Fruit fly (Drosophila melanogaster) whole organism, embryonic: Measurements from ENCODE around the gene ClC-c.
A peak's percentile ranks its signal among the peaks of the same experiment; 100 is the strongest.

ENCODE experiments used
- Adf1 ChIP-seq: fragments of 200-800 bp; sonication (Bioruptor generic); IDR thresholded peaks from 2 replicates; pipeline ENCODE4 v1.3.6; 2022; ENCODE audit warnings: missing biosample characterization, missing genetic modification characterization
- Bteb2 ChIP-seq: fragments of 200-800 bp; sonication (Bioruptor generic); optimal IDR thresholded peaks from 2 replicates; lab custom pipeline; 2016; ENCODE audit warnings: missing biosample characterization, missing genetic modification characterization
- CG11398 ChIP-seq: fragments of 200-800 bp; sonication (Bioruptor generic); optimal IDR thresholded peaks from 2 replicates; lab custom pipeline; 2016; ENCODE audit warnings: missing biosample characterization, missing genetic modification characterization
- CG11560 ChIP-seq: fragments of 200-800 bp; sonication (Bioruptor generic); IDR thresholded peaks from 3 replicates; pipeline ENCODE4 v1.3.6; 2022; ENCODE audit warnings: missing biosample characterization, missing genetic modification characterization
- CG11696 ChIP-seq: fragments of 200-800 bp; sonication (Bioruptor generic); IDR thresholded peaks from 2 replicates; pipeline ENCODE4 v1.3.6; 2022; ENCODE audit warnings: missing biosample characterization, missing genetic modification characterization
- CG12071 ChIP-seq: fragments of 200-800 bp; sonication (Bioruptor generic); optimal IDR thresholded peaks from 3 replicates; lab custom pipeline; 2018; ENCODE audit warnings: missing biosample characterization, mild to moderate bottlenecking, missing genetic modification characterization
- CG14860 ChIP-seq: fragments of 200-800 bp; sonication (Bioruptor generic); IDR thresholded peaks from 3 replicates; pipeline ENCODE4 v1.3.6; 2022; ENCODE audit warnings: missing biosample characterization, missing genetic modification characterization; ENCODE audit not compliant: partially characterized antibody
- CG14965 ChIP-seq: fragments of 200-800 bp; sonication (Bioruptor generic); optimal IDR thresholded peaks from 2 replicates; lab custom pipeline; 2016; ENCODE audit warnings: missing biosample characterization, missing genetic modification characterization, borderline replicate concordance
- CG16779 ChIP-seq: fragments of 200-800 bp; sonication (Bioruptor generic); IDR thresholded peaks from 2 replicates; pipeline ENCODE4 v1.3.6; 2022; ENCODE audit warnings: missing biosample characterization, missing genetic modification characterization
- CG2116 ChIP-seq: fragments of 200-800 bp; sonication (Bioruptor generic); optimal IDR thresholded peaks from 3 replicates; lab custom pipeline; 2018; ENCODE audit warnings: missing biosample characterization, mild to moderate bottlenecking, missing genetic modification characterization
- CG2199 ChIP-seq: fragments of 200-800 bp; sonication (Bioruptor generic); IDR thresholded peaks from 3 replicates; pipeline ENCODE4 v1.3.6; 2022; ENCODE audit warnings: missing biosample characterization, missing genetic modification characterization
- CG3995 ChIP-seq: fragments of 200-800 bp; sonication (Bioruptor generic); optimal IDR thresholded peaks from 3 replicates; lab custom pipeline; 2016; ENCODE audit warnings: missing biosample characterization, missing genetic modification characterization
- CG7271 ChIP-seq: fragments of 200-800 bp; sonication (Bioruptor generic); optimal IDR thresholded peaks from 2 replicates; lab custom pipeline; 2018; ENCODE audit warnings: missing biosample characterization, mild to moderate bottlenecking, missing genetic modification characterization, moderate library complexity
- CG7928 ChIP-seq: fragments of 200-800 bp; sonication (Bioruptor generic); optimal IDR thresholded peaks from 2 replicates; lab custom pipeline; 2017; ENCODE audit warnings: missing biosample characterization, mild to moderate bottlenecking, missing genetic modification characterization
- CG8765 ChIP-seq: fragments of 200-800 bp; sonication (Bioruptor generic); IDR thresholded peaks from 2 replicates; pipeline ENCODE4 v1.3.6; 2022; ENCODE audit warnings: missing biosample characterization, missing genetic modification characterization
- CG9215 ChIP-seq: fragments of 200-800 bp; sonication (Bioruptor generic); IDR thresholded peaks from 2 replicates; pipeline ENCODE4 v1.3.6; 2022; ENCODE audit warnings: missing biosample characterization, missing genetic modification characterization
- CHES-1-like ChIP-seq: fragments of 200-800 bp; sonication (Bioruptor generic); optimal IDR thresholded peaks from 2 replicates; lab custom pipeline; 2016; ENCODE audit warnings: missing biosample characterization, missing genetic modification characterization
- Doc3 ChIP-seq: fragments of 200-800 bp; sonication (Bioruptor generic); IDR thresholded peaks from 3 replicates; pipeline ENCODE4 v1.3.6; 2022; ENCODE audit warnings: missing biosample characterization, missing genetic modification characterization; ENCODE audit not compliant: partially characterized antibody
- Eip74EF ChIP-seq, 2 experiments: fragments of 200-800 bp in 1 of 2; fragments of >200 bp in 1 of 2; sonication (Bioruptor generic) in 1 of 2; optimal IDR thresholded peaks; 2 replicates each; lab custom pipeline; 2017 to 2019; ENCODE audit warnings: missing biosample characterization in 2 of 2, missing genetic modification characterization in 2 of 2, mild to moderate bottlenecking in 1 of 2, moderate library complexity in 1 of 2
- HLH4C ChIP-seq: fragments of 200-800 bp; sonication (Bioruptor generic); IDR thresholded peaks from 3 replicates; pipeline ENCODE4 v1.3.6; 2022; ENCODE audit warnings: missing biosample characterization, missing genetic modification characterization; ENCODE audit not compliant: partially characterized antibody
- Hand ChIP-seq: fragments of 200-800 bp; sonication (Bioruptor generic); optimal IDR thresholded peaks from 2 replicates; lab custom pipeline; 2017; ENCODE audit warnings: mild to moderate bottlenecking, missing biosample characterization, missing genetic modification reagents, missing genetic modification characterization
- Neu2 ChIP-seq: fragments of 200-800 bp; sonication (Bioruptor generic); optimal IDR thresholded peaks from 3 replicates; lab custom pipeline; 2016; ENCODE audit warnings: missing biosample characterization, missing genetic modification characterization, borderline replicate concordance
- Poxn ChIP-seq: fragments of 200-800 bp; sonication (Bioruptor generic); IDR thresholded peaks from 2 replicates; pipeline ENCODE4 v1.3.6; 2022; ENCODE audit warnings: missing biosample characterization, missing genetic modification characterization
- Taf1 ChIP-seq: fragments of 200-800 bp; sonication (Bioruptor generic); IDR thresholded peaks from 2 replicates; pipeline ENCODE4 v1.3.6; 2022; ENCODE audit warnings: missing biosample characterization, missing genetic modification characterization
- Trl ChIP-seq, 3 experiments: fragments of >200 bp in 2 of 3; fragments of 200-800 bp in 1 of 3; sonication (Bioruptor generic) in 1 of 3; optimal IDR thresholded peaks; 2 replicates in 1 of 3; 3 replicates in 2 of 3; lab custom pipeline; 2016 to 2017; ENCODE audit warnings: missing biosample characterization in 1 of 3, missing genetic modification characterization in 1 of 3
- ab ChIP-seq: fragments of 200-800 bp; sonication (Bioruptor generic); optimal IDR thresholded peaks from 2 replicates; lab custom pipeline; 2016; ENCODE audit warnings: missing biosample characterization, missing genetic modification characterization
- ac ChIP-seq: fragments of 200-800 bp; sonication (Bioruptor generic); optimal IDR thresholded peaks from 3 replicates; lab custom pipeline; 2017; ENCODE audit warnings: missing biosample characterization, mild to moderate bottlenecking, missing genetic modification characterization
- ase ChIP-seq: fragments of 200-800 bp; sonication (Bioruptor generic); IDR thresholded peaks from 3 replicates; pipeline ENCODE4 v1.3.6; 2022; ENCODE audit warnings: missing biosample characterization, missing genetic modification characterization
- ato ChIP-seq: fragments of 200-800 bp; sonication (Bioruptor generic); IDR thresholded peaks from 2 replicates; pipeline ENCODE4 v1.3.6; 2022; ENCODE audit warnings: missing biosample characterization, missing genetic modification characterization; ENCODE audit not compliant: partially characterized antibody
- cas ChIP-seq: fragments of 200-800 bp; sonication (Bioruptor generic); IDR thresholded peaks from 2 replicates; pipeline ENCODE4 v1.3.6; 2022; ENCODE audit warnings: missing biosample characterization, missing genetic modification characterization
- caup ChIP-seq: fragments of 200-800 bp; sonication (Bioruptor generic); optimal IDR thresholded peaks from 3 replicates; lab custom pipeline; 2017; ENCODE audit warnings: missing biosample characterization, mild to moderate bottlenecking, missing genetic modification characterization, moderate library complexity; ENCODE audit not compliant: severe bottlenecking
- croc ChIP-seq: fragments of 200-800 bp; sonication (Bioruptor generic); conservative IDR thresholded peaks from 3 replicates; pipeline ENCODE4 v1.3.6; 2022; ENCODE audit warnings: missing biosample characterization, missing genetic modification characterization
- crol ChIP-seq: fragments of 200-800 bp; sonication (Bioruptor generic); IDR thresholded peaks from 2 replicates; pipeline ENCODE4 v1.3.6; 2022; ENCODE audit warnings: missing biosample characterization, missing genetic modification characterization
- ewg ChIP-seq: fragments of 200-800 bp; sonication (Bioruptor generic); optimal IDR thresholded peaks from 3 replicates; lab custom pipeline; 2017; ENCODE audit warnings: mild to moderate bottlenecking, missing biosample characterization, missing genetic modification reagents, missing genetic modification characterization
- exex ChIP-seq: fragments of 200-800 bp; sonication (Bioruptor generic); optimal IDR thresholded peaks from 4 replicates; lab custom pipeline; 2018; ENCODE audit warnings: missing biosample characterization, mild to moderate bottlenecking, missing genetic modification characterization, moderate library complexity
- eyg ChIP-seq: fragments of 200-800 bp; sonication (Bioruptor generic); optimal IDR thresholded peaks from 3 replicates; lab custom pipeline; 2016; ENCODE audit warnings: missing biosample characterization, missing genetic modification characterization
- fu2 ChIP-seq: fragments of 200-800 bp; sonication (Bioruptor generic); optimal IDR thresholded peaks from 2 replicates; lab custom pipeline; 2016; ENCODE audit warnings: missing biosample characterization, missing genetic modification characterization
- jumu ChIP-seq: fragments of 200-800 bp; sonication (Bioruptor generic); optimal IDR thresholded peaks from 3 replicates; lab custom pipeline; 2016; ENCODE audit warnings: missing biosample characterization, missing genetic modification characterization
- lola ChIP-seq, 3 experiments: fragments of >200 bp in 2 of 3; fragments of 200-800 bp in 1 of 3; sonication (Bioruptor generic) in 1 of 3; optimal IDR thresholded peaks; 2 replicates each; lab custom pipeline; 2017 to 2019; ENCODE audit warnings: missing biosample characterization in 3 of 3, missing genetic modification characterization in 3 of 3, mild to moderate bottlenecking in 1 of 3, moderate library complexity in 1 of 3
- mirr ChIP-seq: fragments of 200-800 bp; sonication (Bioruptor generic); optimal IDR thresholded peaks from 3 replicates; lab custom pipeline; 2018; ENCODE audit warnings: missing biosample characterization, mild to moderate bottlenecking, missing genetic modification characterization
- nom ChIP-seq: fragments of 200-800 bp; sonication (Bioruptor generic); optimal IDR thresholded peaks from 2 replicates; lab custom pipeline; 2017; ENCODE audit warnings: missing biosample characterization, missing genetic modification characterization, mild to moderate bottlenecking, moderate library complexity, missing genetic modification reagents
- pho ChIP-seq: fragments of 200-800 bp; sonication (Bioruptor generic); optimal IDR thresholded peaks from 2 replicates; lab custom pipeline; 2016; ENCODE audit warnings: missing biosample characterization, missing genetic modification characterization
- pita ChIP-seq: fragments of 200-800 bp; sonication (Bioruptor generic); optimal IDR thresholded peaks from 2 replicates; lab custom pipeline; 2017; ENCODE audit warnings: missing biosample characterization, mild to moderate bottlenecking, missing genetic modification characterization
- ro ChIP-seq: fragments of 200-800 bp; sonication (Bioruptor generic); IDR thresholded peaks from 2 replicates; pipeline ENCODE4 v1.3.6; 2022; ENCODE audit warnings: missing biosample characterization, missing genetic modification characterization
- slp2 ChIP-seq: fragments of 200-800 bp; sonication (Bioruptor generic); optimal IDR thresholded peaks from 2 replicates; lab custom pipeline; 2016; ENCODE audit warnings: missing biosample characterization, missing genetic modification characterization
- tgo ChIP-seq: fragments of 200-800 bp; sonication (Bioruptor generic); IDR thresholded peaks from 3 replicates; pipeline ENCODE4 v1.3.6; 2022; ENCODE audit warnings: missing biosample characterization, missing genetic modification characterization
- tx ChIP-seq: fragments of 200-800 bp; sonication (Bioruptor generic); optimal IDR thresholded peaks from 2 replicates; lab custom pipeline; 2016; ENCODE audit warnings: missing biosample characterization, missing genetic modification characterization

The ClC-c gene

DNA sequence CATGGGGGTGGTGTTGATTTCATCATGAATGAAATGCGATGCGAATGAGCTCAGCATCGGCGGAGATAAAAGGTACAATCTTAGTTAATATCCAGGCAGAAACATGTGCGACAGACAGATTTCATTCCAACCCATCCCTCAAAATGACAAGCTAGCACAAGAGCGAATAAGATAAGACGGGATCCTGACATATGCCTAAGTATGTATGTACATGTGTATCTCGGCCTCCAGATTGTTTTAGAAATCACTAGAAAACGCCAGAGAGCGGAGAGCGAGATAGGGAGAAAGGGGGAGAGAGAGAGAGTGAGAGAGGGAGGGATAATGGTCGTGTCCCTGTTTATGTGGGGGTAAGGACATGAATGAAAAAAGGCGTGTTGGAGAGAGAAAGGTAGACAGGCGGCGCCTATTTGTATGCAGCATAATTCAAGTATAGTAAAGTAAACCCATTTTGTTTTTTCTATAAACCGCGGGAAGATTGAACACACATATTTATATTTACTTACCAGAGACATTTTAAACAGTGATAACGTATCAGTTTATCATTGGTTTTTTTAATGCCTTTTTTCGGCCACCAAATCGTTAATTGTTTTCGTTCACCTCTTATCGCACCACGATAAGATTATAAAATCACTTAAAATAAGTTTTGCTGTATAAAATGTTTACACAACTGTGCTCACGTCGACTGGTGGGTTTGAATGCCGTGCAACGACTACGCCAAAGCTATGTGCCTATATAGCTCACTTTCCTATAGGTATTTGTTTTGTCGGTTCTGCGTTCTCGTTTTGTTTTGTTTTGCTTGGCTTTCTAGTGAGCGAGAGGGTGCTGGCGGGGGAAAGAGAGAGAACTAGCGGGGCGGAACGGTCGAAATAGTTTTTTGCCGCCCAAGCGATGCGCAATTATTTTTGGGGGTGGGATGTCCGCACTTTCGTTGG is 40.0 kb upstream of the ClC-c start (continued):
- TF ChIP-seq Doc3 (GFP tag; lab: Robert Waterston, UW) (no peak), CG11560 (tag; lab: Robert Waterston, UW) (no peak), ato (GFP tag; lab: Robert Waterston, UW) (no peak), lola (GFP tag; optimal IDR thresholded peaks at IDR 0.05; lab: Kevin White, UChicago) (peak in 1 of 3 experiments; percentile 12), ro (no peak), nom (GFP tag; lab: Kevin White, UChicago) (peak; percentile 64), CG14860 (GFP tag; lab: Robert Waterston, UW) (no peak), caup (GFP tag; lab: Kevin White, UChicago) (peak; percentile 44), ab (GFP tag; lab: Kevin White, UChicago) (no peak), mirr (GFP tag; lab: Kevin White, UChicago) (peak; percentile 93), ac (GFP tag; lab: Kevin White, UChicago) (no peak), ase (GFP tag; lab: Robert Waterston, UW) (no peak), CG7928 (GFP tag; lab: Kevin White, UChicago) (no peak), CG3995 (no peak), cas (GFP tag; lab: Robert Waterston, UW) (0 out of 2 replicates have a peak, but pooled peaks have one; percentile 19), CG11696 (GFP tag; lab: Robert Waterston, UW) (0 out of 2 replicates have a peak, but pooled peaks have one; percentile 5), CG2199 (peak; percentile 64; the same call in 2 of the 3 replicates), Taf1 (GFP tag; lab: Robert Waterston, UW) (no peak), HLH4C (GFP tag; lab: Robert Waterston, UW) (no peak), Neu2 (GFP tag; lab: Kevin White, UChicago) (no peak), CG16779 (GFP tag; lab: Robert Waterston, UW) (no peak), tgo (GFP tag; lab: Robert Waterston, UW) (no peak), CG2116 (GFP tag; lab: Kevin White, UChicago) (no peak), CG7271 (tag; lab: Kevin White, UChicago) (no peak), CG8765 (GFP tag; lab: Robert Waterston, UW) (no peak), CG12071 (GFP tag; lab: Kevin White, UChicago) (peak; percentile 66), Bteb2 (GFP tag; lab: Kevin White, UChicago) (no peak), Hand (GFP tag; lab: Kevin White, UChicago) (peak; percentile 51), Eip74EF (GFP tag; optimal IDR thresholded peaks at IDR 0.05; lab: Kevin White, UChicago) (peak in 1 of 2 experiments; percentile 52), tx (GFP tag; lab: Kevin White, UChicago) (no peak), fu2 (no peak), eyg (peak; percentile 32), CG11398 (GFP tag; lab: Kevin White, UChicago) (peak; percentile 6), slp2 (GFP tag; lab: Kevin White, UChicago) (no peak), exex (tag; lab: Kevin White, UChicago) (peak; percentile 100), ewg (GFP tag; lab: Kevin White, UChicago) (no peak), pho (GFP tag; lab: Kevin White, UChicago) (no peak), CG14965 (no peak), jumu (no peak), CHES-1-like (peak; percentile 20), Trl (optimal IDR thresholded peaks at IDR 0.05; lab: Kevin White, UChicago) (peak; percentile 84 to 90), Trl (GFP tag; optimal IDR thresholded peaks at IDR 0.05; lab: Kevin White, UChicago) (no peak), crol (peak; percentile 98), CG9215 (GFP tag; lab: Robert Waterston, UW) (no peak), Adf1 (GFP tag; lab: Robert Waterston, UW) (peak; percentile 28; the same call in 1 of the 2 replicates), Poxn (no peak), pita (no peak), croc (GFP tag; lab: Robert Waterston, UW) (no peak)
